Worm (Caenorhabditis elegans) whole organism, young adult: Measurements from ENCODE around the gene ilys-6.

ENCODE experiments used
- B0035.1 ChIP-seq: sonication (generic microtip); optimal IDR thresholded peaks from 2 replicates; lab custom pipeline; 2016; ENCODE audit warnings: missing genetic modification characterization, mild to moderate bottlenecking, missing compliant biosample characterization, missing genotype, missing genetic modification reagents
- B0336.3 ChIP-seq: fragments of 200-800 bp; sonication (Bioruptor generic); IDR thresholded peaks from 2 replicates; pipeline ENCODE4 v1.3.6; 2022; ENCODE audit warnings: missing genetic modification characterization, missing compliant biosample characterization
- D2030.7 ChIP-seq: fragments of 200-800 bp; sonication (Bioruptor generic); IDR thresholded peaks from 2 replicates; pipeline ENCODE4 v1.3.6; 2022; ENCODE audit warnings: missing genetic modification reagents, missing genetic modification characterization, missing compliant biosample characterization
- F22D6.2 ChIP-seq: sonication (generic microtip); optimal IDR thresholded peaks from 2 replicates; lab custom pipeline; 2016; ENCODE audit warnings: mild to moderate bottlenecking, missing genetic modification characterization, missing compliant biosample characterization
- F23B12.7 ChIP-seq: sonication (generic microtip); optimal IDR thresholded peaks from 2 replicates; lab custom pipeline; 2017; ENCODE audit warnings: missing genetic modification characterization, mild to moderate bottlenecking, missing compliant biosample characterization, antibody characterized with exemption, moderate library complexity; ENCODE audit not compliant: insufficient read depth
- F37B4.10 ChIP-seq: fragments of 200-800 bp; sonication (Bioruptor generic); IDR thresholded peaks from 2 replicates; pipeline ENCODE4 v1.3.6; 2022; ENCODE audit warnings: missing genetic modification characterization, missing compliant biosample characterization
- F39B2.1 ChIP-seq: fragments of 200-800 bp; sonication (Bioruptor generic); IDR thresholded peaks from 2 replicates; pipeline ENCODE4 v1.3.6; 2022; ENCODE audit warnings: missing genetic modification reagents, missing genetic modification characterization, missing compliant biosample characterization
- F57C9.4 ChIP-seq: sonication (generic microtip); optimal IDR thresholded peaks from 2 replicates; lab custom pipeline; 2017; ENCODE audit warnings: mild to moderate bottlenecking, missing genetic modification characterization, missing compliant biosample characterization
- K11D2.4 ChIP-seq: fragments of 200-800 bp; sonication (Bioruptor generic); IDR thresholded peaks from 2 replicates; pipeline ENCODE4 v1.3.6; 2022; ENCODE audit warnings: missing genetic modification reagents, missing genetic modification characterization, missing compliant biosample characterization
- K12H6.12 ChIP-seq: fragments of 200-800 bp; sonication (Bioruptor generic); optimal IDR thresholded peaks from 2 replicates; lab custom pipeline; 2018; ENCODE audit warnings: mild to moderate bottlenecking, missing genetic modification characterization, missing compliant biosample characterization
- attf-3 ChIP-seq: fragments of 200-800 bp; sonication (Bioruptor generic); conservative IDR thresholded peaks from 2 replicates; pipeline ENCODE4 v1.3.6; 2022; ENCODE audit warnings: missing genetic modification reagents, missing genetic modification characterization, missing compliant biosample characterization
- attf-5 ChIP-seq: fragments of 200-800 bp; sonication (Bioruptor generic); optimal IDR thresholded peaks from 2 replicates; lab custom pipeline; 2018; ENCODE audit warnings: mild to moderate bottlenecking, missing genetic modification characterization, missing compliant biosample characterization
- cebp-1 ChIP-seq, 2 experiments: fragments of 200-800 bp in 1 of 2; sonication (Bioruptor generic) in 1 of 2; sonication (generic microtip) in 1 of 2; IDR thresholded peaks in 1 of 2; optimal IDR thresholded peaks in 1 of 2; 2 replicates each; pipeline versions ENCODE4 v1.3.6 to Lab custom; 2017 to 2022; ENCODE audit warnings: missing compliant biosample characterization in 2 of 2, missing genetic modification characterization in 2 of 2, mild to moderate bottlenecking in 1 of 2, missing genetic modification reagents in 1 of 2, moderate library complexity in 1 of 2
- ceh-27 ChIP-seq: fragments of 200-800 bp; sonication (Bioruptor generic); optimal IDR thresholded peaks from 2 replicates; lab custom pipeline; 2018; ENCODE audit warnings: mild to moderate bottlenecking, missing genetic modification characterization, moderate library complexity, missing compliant biosample characterization
- die-1 ChIP-seq: sonication (generic microtip); optimal IDR thresholded peaks from 2 replicates; lab custom pipeline; 2016; ENCODE audit warnings: missing genotype, mild to moderate bottlenecking, missing genetic modification characterization, missing compliant biosample characterization
- efl-1 ChIP-seq: fragments of 150-350 bp; optimal IDR thresholded peaks from 2 replicates; lab custom pipeline; 2014; ENCODE audit warnings: missing biosample characterization, missing genetic modification reagents, missing genetic modification characterization
- egrh-3 ChIP-seq: fragments of 200-800 bp; sonication (Bioruptor generic); IDR thresholded peaks from 2 replicates; pipeline ENCODE4 v1.3.6; 2022; ENCODE audit warnings: missing genetic modification reagents, missing genetic modification characterization, missing compliant biosample characterization
- ekl-4 ChIP-seq: fragments of 200-800 bp; sonication (Bioruptor generic); IDR thresholded peaks from 2 replicates; pipeline ENCODE4 v1.3.6; 2022; ENCODE audit warnings: missing genetic modification reagents, missing genetic modification characterization, missing compliant biosample characterization
- hmg-1.2 ChIP-seq: fragments of 200-800 bp; sonication (Bioruptor generic); IDR thresholded peaks from 2 replicates; pipeline ENCODE4 v1.3.6; 2022; ENCODE audit warnings: missing genetic modification reagents, missing genetic modification characterization, missing compliant biosample characterization
- lin-26 ChIP-seq: fragments of 200-800 bp; sonication (Bioruptor generic); IDR thresholded peaks from 2 replicates; pipeline ENCODE4 v1.3.6; 2022; ENCODE audit warnings: missing genetic modification reagents, missing genetic modification characterization, missing compliant biosample characterization
- lsy-27 ChIP-seq: sonication (generic microtip); optimal IDR thresholded peaks from 2 replicates; lab custom pipeline; 2017; ENCODE audit warnings: missing genetic modification characterization, mild to moderate bottlenecking, missing compliant biosample characterization, antibody characterized with exemption, missing genotype, borderline replicate concordance; ENCODE audit not compliant: insufficient read depth
- madf-6 ChIP-seq: fragments of 200-800 bp; sonication (Bioruptor generic); IDR thresholded peaks from 2 replicates; pipeline ENCODE4 v1.3.6; 2022; ENCODE audit warnings: missing genetic modification reagents, missing genetic modification characterization, missing compliant biosample characterization
- mcd-1 ChIP-seq: fragments of 200-800 bp; sonication (Bioruptor generic); IDR thresholded peaks from 2 replicates; pipeline ENCODE4 v1.3.6; 2022; ENCODE audit warnings: missing genetic modification reagents, missing genetic modification characterization, missing compliant biosample characterization
- nhr-120 ChIP-seq: fragments of 200-800 bp; sonication (Bioruptor generic); IDR thresholded peaks from 2 replicates; pipeline ENCODE4 v1.3.6; 2022; ENCODE audit warnings: missing genetic modification characterization, missing compliant biosample characterization
- nhr-80 ChIP-seq: sonication (generic microtip); optimal IDR thresholded peaks from 2 replicates; lab custom pipeline; 2016; ENCODE audit warnings: missing genetic modification characterization, missing compliant biosample characterization
- nhr-90 ChIP-seq: sonication (generic microtip); optimal IDR thresholded peaks from 2 replicates; lab custom pipeline; 2016; ENCODE audit warnings: missing genotype, mild to moderate bottlenecking, missing genetic modification characterization, missing compliant biosample characterization
- pha-4 ChIP-seq: fragments of 150-350 bp; sonication (generic microtip); optimal IDR thresholded peaks from 2 replicates; lab custom pipeline; 2014; ENCODE audit warnings: missing biosample characterization, missing genetic modification reagents, missing genetic modification characterization
- rcor-1 ChIP-seq: fragments of 200-800 bp; sonication (Bioruptor generic); IDR thresholded peaks from 2 replicates; pipeline ENCODE4 v1.3.6; 2022; ENCODE audit warnings: missing genetic modification reagents, missing genetic modification characterization, missing compliant biosample characterization
- rec-8 ChIP-seq, 2 experiments: sonication (generic microtip); optimal IDR thresholded peaks; 2 replicates each; lab custom pipeline; 2016; ENCODE audit warnings: mild to moderate bottlenecking in 2 of 2, missing genetic modification characterization in 2 of 2, missing genetic modification reagents in 2 of 2, missing genotype in 2 of 2, missing biosample characterization in 1 of 2, missing compliant biosample characterization in 1 of 2, moderate library complexity in 1 of 2
- tlf-1 ChIP-seq: fragments of 200-800 bp; sonication (Bioruptor generic); optimal IDR thresholded peaks from 2 replicates; lab custom pipeline; 2018; ENCODE audit warnings: mild to moderate bottlenecking, missing genetic modification characterization, missing compliant biosample characterization
- ztf-18 ChIP-seq: sonication (generic microtip); optimal IDR thresholded peaks from 2 replicates; lab custom pipeline; 2016; ENCODE audit warnings: missing genotype, mild to moderate bottlenecking, missing genetic modification characterization, missing compliant biosample characterization
- ztf-22 ChIP-seq: fragments of 200-800 bp; sonication (Bioruptor generic); optimal IDR thresholded peaks from 2 replicates; lab custom pipeline; 2018; ENCODE audit warnings: mild to moderate bottlenecking, missing genetic modification characterization, moderate library complexity, missing compliant biosample characterization
- ztf-28 ChIP-seq: fragments of 200-800 bp; sonication (Bioruptor generic); IDR thresholded peaks from 2 replicates; pipeline ENCODE4 v1.3.6; 2022; ENCODE audit warnings: missing genetic modification reagents, missing genetic modification characterization, missing compliant biosample characterization

The ilys-6 gene

DNA sequence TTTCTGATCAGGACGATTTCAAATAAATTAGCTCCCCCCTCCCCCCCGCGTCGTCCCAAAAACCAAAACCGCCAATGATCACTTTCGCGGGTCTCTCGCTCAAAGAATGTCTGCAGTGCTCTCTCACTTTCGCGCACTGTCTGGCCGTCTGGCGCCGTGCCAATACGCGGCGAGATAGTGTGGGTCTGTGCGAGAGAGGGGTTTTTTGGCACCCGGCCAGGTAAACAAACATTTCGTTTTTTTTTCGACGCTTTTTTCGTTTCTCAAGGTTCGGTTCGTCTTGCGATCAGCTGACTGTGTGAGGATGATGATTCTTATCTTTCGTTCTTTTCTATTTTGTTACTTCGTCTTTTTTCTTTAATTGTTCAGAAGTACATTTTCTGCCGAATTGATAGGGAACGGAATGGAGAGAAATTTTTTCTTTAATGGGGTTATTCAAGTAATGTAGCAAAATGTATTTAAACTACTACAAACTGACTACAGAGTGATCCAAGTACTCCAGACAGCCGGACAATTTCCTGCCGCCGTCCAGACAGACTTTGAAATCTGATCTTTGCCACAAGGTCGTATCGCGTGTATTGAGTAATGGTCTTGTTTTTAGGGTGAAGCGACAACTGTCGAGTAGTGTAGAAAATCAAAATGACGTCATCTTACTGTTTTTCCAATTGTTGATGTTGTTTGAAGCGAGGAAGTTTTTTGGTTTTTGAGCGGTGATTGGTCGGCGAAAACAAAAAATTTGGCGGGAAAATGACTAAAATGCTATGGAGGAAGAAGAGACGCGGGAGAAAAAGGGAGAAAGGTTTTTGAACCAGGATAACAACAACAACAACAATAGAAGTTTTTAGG lies 39.1 kb downstream of the ilys-6 start (continued):
- TF ChIP-seq rcor-1 (GFP tag; lab: Robert Waterston, UW) (0 out of 2 replicates have a peak, but pooled peaks have one; percentile 31), attf-5 (GFP tag; lab: Kevin White, UChicago) (peak; percentile 57), lin-26 (GFP tag; lab: Robert Waterston, UW) (peak; percentile 38; the same call in 1 of the 2 replicates), attf-3 (GFP tag; lab: Robert Waterston, UW) (0 out of 2 replicates have a peak, but pooled peaks have one; percentile 11), die-1 (tag; lab: Kevin White, UChicago) (no peak), F37B4.10 (no peak), pha-4 (tag; lab: Kevin White, UChicago) (peak; percentile 46), rec-8 (tag; optimal IDR thresholded peaks at IDR 0.05; lab: Kevin White, UChicago) (no peak), nhr-120 (GFP tag; lab: Robert Waterston, UW) (no peak), K11D2.4 (GFP tag; lab: Robert Waterston, UW) (peak; percentile 92), F39B2.1 (no peak), ekl-4 (GFP tag; lab: Robert Waterston, UW) (0 out of 2 replicates have a peak, but pooled peaks have one; percentile 41), mcd-1 (GFP tag; lab: Robert Waterston, UW) (peak; percentile 46), tlf-1 (peak; percentile 26), hmg-1.2 (GFP tag; lab: Robert Waterston, UW) (peak; percentile 88), ztf-22 (GFP tag; lab: Kevin White, UChicago) (peak; percentile 26), lsy-27 (no peak), nhr-90 (tag; lab: Kevin White, UChicago) (peak; percentile 12), cebp-1 (GFP tag; IDR thresholded peaks at IDR 0.05; lab: Robert Waterston, UW) (no peak), cebp-1 (tag; optimal IDR thresholded peaks at IDR 0.05; lab: Kevin White, UChicago) (peak; percentile 79), D2030.7 (GFP tag; lab: Robert Waterston, UW) (no peak), madf-6 (GFP tag; lab: Robert Waterston, UW) (no peak), ztf-18 (tag; lab: Kevin White, UChicago) (no peak), F22D6.2 (peak; percentile 32), K12H6.12 (tag; lab: Kevin White, UChicago) (peak; percentile 51), B0336.3 (GFP tag; lab: Robert Waterston, UW) (peak; percentile 48; the same call in 1 of the 2 replicates), ceh-27 (GFP tag; lab: Kevin White, UChicago) (peak; percentile 65), egrh-3 (GFP tag; lab: Robert Waterston, UW) (peak; percentile 76), nhr-80 (tag; lab: Kevin White, UChicago) (peak; percentile 77), efl-1 (peak; percentile 11), F23B12.7 (tag; lab: Kevin White, UChicago) (peak; percentile 66), ztf-28 (GFP tag; lab: Robert Waterston, UW) (no peak), F57C9.4 (no peak)

- TF ChIP-seq rec-8 (tag; optimal IDR thresholded peaks at IDR 0.05; lab: Kevin White, UChicago) = no peak
- peak; percentile 38 for TF ChIP-seq nhr-80 (tag; lab: Kevin White, UChicago)
- TF ChIP-seq B0035.1 (tag; lab: Kevin White, UChicago) = no peak
- TF ChIP-seq cebp-1 (GFP tag; IDR thresholded peaks at IDR 0.05; lab: Robert Waterston, UW) = no peak
- peak; percentile 8 for TF ChIP-seq cebp-1 (tag; optimal IDR thresholded peaks at IDR 0.05; lab: Kevin White, UChicago)
Observed at ce11 chrIV:4021847-4022780, 41.4 kb downstream of the ilys-6 start.
